Worm (Caenorhabditis elegans): ENCODE measurements around the gene K05B2.2.

Gene K05B2.2

DNA sequence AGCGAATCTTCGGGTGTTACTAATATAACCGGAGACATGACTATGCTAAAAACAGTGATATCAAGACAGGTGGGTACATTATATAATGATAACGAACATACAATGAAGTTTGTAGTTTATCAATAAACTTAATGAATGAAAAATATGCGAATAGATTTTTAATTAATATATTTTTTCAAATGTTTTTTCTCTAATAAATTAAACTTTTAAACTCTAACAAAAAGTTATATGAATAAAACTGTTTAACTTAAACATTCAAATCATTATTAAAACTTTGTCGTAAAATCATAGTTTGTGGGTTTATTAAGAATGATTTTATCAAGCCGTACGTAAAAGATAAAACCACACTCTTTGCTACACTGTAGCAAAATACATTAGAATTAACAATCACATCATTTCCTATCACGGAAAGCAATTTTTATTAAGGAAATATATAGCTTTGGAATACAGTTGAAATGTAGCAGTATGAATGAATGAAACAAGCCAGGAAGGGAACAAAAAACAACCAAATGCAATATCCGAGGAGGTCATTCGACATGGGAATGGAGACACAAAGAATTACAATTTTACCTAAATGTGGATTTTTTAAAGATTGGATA is 15.2 kb downstream of the K05B2.2 start, which contains the start of gene K05B2.4:
K05B2.4 (minus strand) TSS at position 51 of the 599 bp plus-strand sequence.
- TF ChIP-seq lin-13 (tag; optimal IDR thresholded peaks at IDR 0.05) (no peak), ces-1 (GFP tag; optimal IDR thresholded peaks at IDR 0.05) (no peak), flh-1 (GFP tag; optimal IDR thresholded peaks at IDR 0.05) (no peak), mep-1 (tag; optimal IDR thresholded peaks at IDR 0.05) (no peak), sptf-1 (tag; optimal IDR thresholded peaks at IDR 0.05) (no peak), bed-3 (GFP tag; optimal IDR thresholded peaks at IDR 0.05) (no peak), nhr-237 (tag; optimal IDR thresholded peaks at IDR 0.05) (no peak), mab-5 (tag; optimal IDR thresholded peaks at IDR 0.05) (no peak), ceh-39 (tag; optimal IDR thresholded peaks at IDR 0.05) (no peak), elt-3 (tag; optimal IDR thresholded peaks at IDR 0.05) (no peak), ceh-83 (GFP tag; optimal IDR thresholded peaks at IDR 0.05) (no peak), pha-4 (tag; optimal IDR thresholded peaks at IDR 0.05) (no peak), ceh-43 (GFP tag; optimal IDR thresholded peaks at IDR 0.05) (no peak), cnd-1 (tag; optimal IDR thresholded peaks at IDR 0.05) (no peak), blmp-1 (tag; optimal IDR thresholded peaks at IDR 0.05) (no peak), zip-8 (tag; optimal IDR thresholded peaks at IDR 0.05) (no peak)

ce11 chrX:4928118-4928517 is 22.2 kb downstream of the K05B2.2 start:
- TF ChIP-seq cnd-1 (tag; optimal IDR thresholded peaks at IDR 0.05) = no peak

DNA sequence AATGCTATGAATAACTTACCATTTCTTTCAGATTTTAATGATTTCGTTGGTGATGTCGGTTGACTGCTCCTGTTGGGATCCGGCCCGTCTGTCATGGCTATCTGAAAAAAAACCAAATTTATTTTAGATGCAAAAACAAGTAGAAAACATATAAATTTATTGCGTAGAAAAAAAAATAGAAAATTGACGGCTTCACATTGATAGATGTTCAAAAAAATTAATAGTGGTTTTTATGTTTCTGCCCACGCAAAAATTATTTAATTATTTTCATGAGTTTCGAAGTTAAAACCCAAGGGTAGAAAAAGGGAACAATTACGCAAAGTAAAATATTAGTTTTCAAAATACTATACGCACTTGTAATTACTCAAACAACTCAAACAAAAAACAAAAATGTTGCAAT is 23.8 kb downstream of the K05B2.2 start, which contains the start of gene mct-4:
mct-4 (minus strand) TSS at position 101 of the 400 bp plus-strand sequence.
- no peak for TF ChIP-seq unc-120 (tag; optimal IDR thresholded peaks at IDR 0.05; ENCODE audit: poor library complexity, severe bottlenecking)

DNA sequence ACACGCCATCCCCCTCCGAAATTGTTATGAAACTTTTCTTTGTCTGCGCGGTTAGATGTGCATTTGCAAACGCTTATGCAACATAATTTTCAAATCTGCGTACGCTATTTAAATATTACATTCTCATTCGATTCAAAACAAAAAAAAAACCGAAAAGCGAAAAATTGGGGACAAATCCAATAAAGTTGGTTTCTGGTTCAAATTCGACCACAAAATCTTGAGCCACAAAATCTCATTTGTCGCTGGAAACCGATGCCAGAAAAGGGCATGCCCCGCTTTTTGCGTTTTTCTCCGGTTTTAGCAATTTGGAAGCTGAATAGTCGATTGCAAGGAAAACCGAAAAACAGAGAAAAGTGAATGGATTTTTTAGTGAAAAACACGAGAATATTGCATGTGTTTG is 26.1 kb downstream of the K05B2.2 start:
- TF ChIP-seq bed-3 (GFP tag; optimal IDR thresholded peaks at IDR 0.05) (no peak), elt-3 (tag; optimal IDR thresholded peaks at IDR 0.05) (no peak), ces-1 (GFP tag; optimal IDR thresholded peaks at IDR 0.05) (peak; percentile 78), snpc-4 (tag; optimal IDR thresholded peaks at IDR 0.05) (no peak)

DNA sequence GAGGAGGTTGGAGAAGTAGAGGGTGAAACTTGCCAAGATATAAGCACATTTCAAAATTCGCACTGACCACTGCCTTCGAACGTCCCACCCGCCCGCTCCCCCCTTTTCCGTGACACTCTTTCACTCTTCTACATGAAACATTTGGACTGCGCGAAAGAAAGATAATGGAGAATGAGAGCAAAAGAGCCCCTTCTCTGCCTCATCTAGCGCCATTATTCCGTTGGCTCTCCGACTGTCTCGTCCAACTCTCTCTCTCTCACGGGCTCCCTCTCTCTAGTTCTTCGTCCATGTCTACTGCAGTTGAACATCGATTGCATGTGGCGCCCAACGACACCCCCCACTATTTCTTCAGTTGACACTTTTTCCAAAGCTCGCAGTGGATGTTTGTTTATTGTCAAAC is 27.1 kb downstream of the K05B2.2 start:
- TF ChIP-seq ces-1 (GFP tag; optimal IDR thresholded peaks at IDR 0.05) = peak; percentile 56
- no peak for TF ChIP-seq zip-8 (tag; optimal IDR thresholded peaks at IDR 0.05)
- no peak for TF ChIP-seq ceh-83 (GFP tag; optimal IDR thresholded peaks at IDR 0.05)
- TF ChIP-seq sem-2 (GFP tag; optimal IDR thresholded peaks at IDR 0.05) = no peak
- no peak for TF ChIP-seq unc-120 (tag; optimal IDR thresholded peaks at IDR 0.05; ENCODE audit: poor library complexity, severe bottlenecking)
- TF ChIP-seq bed-3 (GFP tag; optimal IDR thresholded peaks at IDR 0.05) = no peak
- TF ChIP-seq unc-39 (tag; optimal IDR thresholded peaks at IDR 0.05) = no peak

DNA sequence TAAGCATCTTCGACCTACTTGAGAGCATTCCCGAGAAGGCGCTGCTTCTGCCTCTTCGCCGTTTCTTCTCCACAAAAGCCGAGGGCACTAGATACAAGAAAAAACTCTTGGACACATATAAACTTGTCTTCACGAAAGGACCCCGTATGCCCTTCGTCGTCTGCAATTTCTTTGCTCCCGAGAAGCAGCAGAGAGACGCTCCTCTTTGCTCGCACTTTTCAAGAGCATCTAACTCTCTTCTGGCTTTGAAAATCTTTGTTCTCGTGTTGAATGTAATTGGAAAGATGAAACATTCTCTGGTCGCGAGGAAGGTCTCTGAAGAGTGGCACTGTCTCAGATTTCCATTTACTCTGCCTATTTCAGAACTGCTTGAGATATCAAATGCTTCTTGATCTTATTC is 33.1 kb downstream of the K05B2.2 start:
- TF ChIP-seq nhr-76 (tag; optimal IDR thresholded peaks at IDR 0.05) = no peak
- TF ChIP-seq elt-3 (tag; optimal IDR thresholded peaks at IDR 0.05) = no peak
- TF ChIP-seq ztf-11 (tag; optimal IDR thresholded peaks at IDR 0.05) = no peak
- TF ChIP-seq ceh-83 (GFP tag; optimal IDR thresholded peaks at IDR 0.05) = no peak
- TF ChIP-seq sptf-1 (tag; optimal IDR thresholded peaks at IDR 0.05) = no peak
- no peak for TF ChIP-seq ces-1 (GFP tag; optimal IDR thresholded peaks at IDR 0.05)
- TF ChIP-seq mab-5 (tag; optimal IDR thresholded peaks at IDR 0.05) = no peak
- no peak for TF ChIP-seq M03D4.4 (tag; optimal IDR thresholded peaks at IDR 0.05)
- no peak for TF ChIP-seq sem-2 (GFP tag; optimal IDR thresholded peaks at IDR 0.05)
- TF ChIP-seq pha-4 (tag; optimal IDR thresholded peaks at IDR 0.05) = no peak
- TF ChIP-seq lin-13 (tag; optimal IDR thresholded peaks at IDR 0.05) = no peak
- TF ChIP-seq mep-1 (tag; optimal IDR thresholded peaks at IDR 0.05) = no peak
- no peak for TF ChIP-seq snpc-4 (tag; optimal IDR thresholded peaks at IDR 0.05)
- TF ChIP-seq blmp-1 (tag; optimal IDR thresholded peaks at IDR 0.05) = no peak

- TF ChIP-seq snpc-4 (tag; optimal IDR thresholded peaks at IDR 0.05) (no peak), zip-8 (tag; optimal IDR thresholded peaks at IDR 0.05) (no peak), mab-5 (tag; optimal IDR thresholded peaks at IDR 0.05) (no peak), hlh-1 (tag; optimal IDR thresholded peaks at IDR 0.05) (no peak), ces-1 (GFP tag; optimal IDR thresholded peaks at IDR 0.05) (no peak), pha-4 (tag; optimal IDR thresholded peaks at IDR 0.05) (no peak), mep-1 (tag; optimal IDR thresholded peaks at IDR 0.05) (no peak), nhr-76 (tag; optimal IDR thresholded peaks at IDR 0.05) (no peak), nhr-2 (tag; optimal IDR thresholded peaks at IDR 0.05) (no peak), bed-3 (GFP tag; optimal IDR thresholded peaks at IDR 0.05) (no peak), drap-1 (GFP tag; optimal IDR thresholded peaks at IDR 0.05) (no peak), flh-1 (GFP tag; optimal IDR thresholded peaks at IDR 0.05) (no peak), tbx-8 (GFP tag; optimal IDR thresholded peaks at IDR 0.05) (no peak), unc-62 (GFP tag; optimal IDR thresholded peaks at IDR 0.05) (no peak), unc-120 (tag; optimal IDR thresholded peaks at IDR 0.05; ENCODE audit: poor library complexity, severe bottlenecking) (no peak)
Measured at ce11 chrX:4947749-4948148, 41.9 kb downstream of the K05B2.2 start, which contains the start of gene tyra-3. Gene tyra-3 (plus strand): TSS chrX:4948049.
